Fruit fly (Drosophila melanogaster): Measurements from ENCODE around the gene CG14551.
A peak's percentile ranks its signal among the peaks of the same experiment; 100 is the strongest.

The CG14551 gene

dm6 chr3R:26056381-26056780 is 6.4 kb downstream of the CG14551 start, which contains the start of the genes Sld5 and CG14543 (continued):
- TF ChIP-seq CG2712 (tag; optimal IDR thresholded peaks at IDR 0.05) = no peak
- peak; percentile 20 for TF ChIP-seq CG17829 (tag; optimal IDR thresholded peaks at IDR 0.05)
- no peak for TF ChIP-seq CG15073 (GFP tag; optimal IDR thresholded peaks at IDR 0.05)
- TF ChIP-seq lov (optimal IDR thresholded peaks at IDR 0.05) = no peak
- 0 out of 3 replicates have a peak, but pooled peaks have one; percentile 30 for TF ChIP-seq lov (GFP tag; IDR thresholded peaks at IDR 0.05)
- peak; percentile 7 for TF ChIP-seq trem (tag; optimal IDR thresholded peaks at IDR 0.05)
- peak; percentile 54; the same call in 2 of the 3 replicates for TF ChIP-seq dysf (GFP tag; IDR thresholded peaks at IDR 0.05)
- peak; percentile 17 for TF ChIP-seq CG12769 (tag; optimal IDR thresholded peaks at IDR 0.05)
- TF ChIP-seq CG4820 (GFP tag; optimal IDR thresholded peaks at IDR 0.05) = no peak
- TF ChIP-seq BEAF-32 (GFP tag; optimal IDR thresholded peaks at IDR 0.05) = peak; percentile 51
- peak; percentile 74 for TF ChIP-seq dm (GFP tag; optimal IDR thresholded peaks at IDR 0.05)
- no peak for TF ChIP-seq Fer1 (GFP tag; optimal IDR thresholded peaks at IDR 0.05)
- TF ChIP-seq NfI (GFP tag; optimal IDR thresholded peaks at IDR 0.05) = peak; percentile 38
- no peak for TF ChIP-seq Jarid2 (GFP tag; optimal IDR thresholded peaks at IDR 0.05)
- no peak for TF ChIP-seq Lpt (GFP tag; optimal IDR thresholded peaks at IDR 0.05)
- no peak for TF ChIP-seq zen (tag; optimal IDR thresholded peaks at IDR 0.05)
- TF ChIP-seq grau (tag; optimal IDR thresholded peaks at IDR 0.05) = no peak
- TF ChIP-seq CG15696 (tag; optimal IDR thresholded peaks at IDR 0.05) = no peak
- TF ChIP-seq CG2120 (GFP tag; optimal IDR thresholded peaks at IDR 0.05) = peak; percentile 33
- peak; percentile 35 for TF ChIP-seq B-H2 (GFP tag; optimal IDR thresholded peaks at IDR 0.05)
- TF ChIP-seq TFAM (GFP tag; optimal IDR thresholded peaks at IDR 0.05) = no peak
- TF ChIP-seq tio (GFP tag; optimal IDR thresholded peaks at IDR 0.05) = no peak
- TF ChIP-seq CG9817 (tag; optimal IDR thresholded peaks at IDR 0.05) = no peak
- TF ChIP-seq zf30C (GFP tag; optimal IDR thresholded peaks at IDR 0.05) = no peak
- peak; percentile 20 for TF ChIP-seq Hsf (GFP tag; optimal IDR thresholded peaks at IDR 0.05)
- TF ChIP-seq CG7556 (GFP tag; optimal IDR thresholded peaks at IDR 0.05) = no peak
- no peak for TF ChIP-seq CG31224 (GFP tag; IDR thresholded peaks at IDR 0.05)
- no peak for TF ChIP-seq seq (GFP tag; IDR thresholded peaks at IDR 0.05)
- no peak for TF ChIP-seq zen2 (GFP tag; IDR thresholded peaks at IDR 0.05; ENCODE audit: partially characterized antibody)
- no peak for TF ChIP-seq CG8281 (tag; optimal IDR thresholded peaks at IDR 0.05)
- peak; percentile 88 for TF ChIP-seq CG10267 (tag; optimal IDR thresholded peaks at IDR 0.05)
- TF ChIP-seq ind (GFP tag; optimal IDR thresholded peaks at IDR 0.05) = no peak
- no peak for TF ChIP-seq CG10979 (tag; optimal IDR thresholded peaks at IDR 0.05)
- TF ChIP-seq CG7372 (GFP tag; IDR thresholded peaks at IDR 0.05) = no peak
- TF ChIP-seq CHES-1-like (GFP tag; optimal IDR thresholded peaks at IDR 0.05) = peak; percentile 58
- TF ChIP-seq E2f2 (GFP tag; IDR thresholded peaks at IDR 0.05) = peak; percentile 78
- TF ChIP-seq CG1792 (GFP tag; optimal IDR thresholded peaks at IDR 0.05) = no peak
- TF ChIP-seq eve (GFP tag; optimal IDR thresholded peaks at IDR 0.05) = no peak
- no peak for TF ChIP-seq Ssrp (tag; optimal IDR thresholded peaks at IDR 0.05)
- TF ChIP-seq Abd-B (GFP tag; optimal IDR thresholded peaks at IDR 0.05) = no peak
- TF ChIP-seq ERR (GFP tag; optimal IDR thresholded peaks at IDR 0.05) = no peak
- TF ChIP-seq Taf1 (GFP tag; IDR thresholded peaks at IDR 0.05) = no peak
- peak; percentile 12 for TF ChIP-seq Mes4 (GFP tag; optimal IDR thresholded peaks at IDR 0.05)
- no peak for TF ChIP-seq sug (tag; optimal IDR thresholded peaks at IDR 0.05)
- 0 out of 3 replicates have a peak, but pooled peaks have one; percentile 15 for TF ChIP-seq zfh1 (GFP tag; IDR thresholded peaks at IDR 0.05)
- TF ChIP-seq CG8290 (GFP tag; optimal IDR thresholded peaks at IDR 0.05) = no peak
- peak in 1 of 2 experiments; percentile 36 for TF ChIP-seq CG8290 (tag; optimal IDR thresholded peaks at IDR 0.05)
- peak; percentile 60 for TF ChIP-seq sd (tag; optimal IDR thresholded peaks at IDR 0.05)
- no peak for TF ChIP-seq lab (GFP tag; optimal IDR thresholded peaks at IDR 0.05)
- no peak for TF ChIP-seq Hr78 (GFP tag; optimal IDR thresholded peaks at IDR 0.05)
- TF ChIP-seq p53 (GFP tag; optimal IDR thresholded peaks at IDR 0.05) = no peak
- peak; percentile 39 for TF ChIP-seq CG12659 (GFP tag; optimal IDR thresholded peaks at IDR 0.05)

All from whole organism, embryonic.